Fruit fly (Drosophila melanogaster) whole organism, embryonic: Measurements from ENCODE around the gene tay.
A peak's percentile ranks its signal among the peaks of the same experiment; 100 is the strongest.

ENCODE experiments used
- Abd-B ChIP-seq: fragments of 200-800 bp; sonication (Bioruptor generic); optimal IDR thresholded peaks from 2 replicates; lab custom pipeline; 2018; ENCODE audit warnings: missing biosample characterization, mild to moderate bottlenecking, missing genetic modification characterization, moderate library complexity
- Ada2b ChIP-seq: fragments of 200-800 bp; sonication (Bioruptor generic); IDR thresholded peaks from 2 replicates; pipeline ENCODE4 v1.3.6; 2022; ENCODE audit warnings: missing biosample characterization, missing genetic modification characterization
- Antp ChIP-seq: fragments of 200-800 bp; sonication (Bioruptor generic); optimal IDR thresholded peaks from 3 replicates; lab custom pipeline; 2016; ENCODE audit warnings: missing biosample characterization, missing genetic modification characterization
- CG10267 ChIP-seq: fragments of 200-800 bp; sonication (Bioruptor generic); optimal IDR thresholded peaks from 2 replicates; lab custom pipeline; 2018; ENCODE audit warnings: missing biosample characterization, mild to moderate bottlenecking, missing genetic modification characterization, moderate library complexity
- CG10431 ChIP-seq: fragments of 200-800 bp; sonication (Bioruptor generic); optimal IDR thresholded peaks from 3 replicates; lab custom pipeline; 2018; ENCODE audit warnings: missing biosample characterization, mild to moderate bottlenecking, missing genetic modification characterization
- CG12391 ChIP-seq: fragments of 200-800 bp; sonication (Bioruptor generic); optimal IDR thresholded peaks from 3 replicates; lab custom pipeline; 2018; ENCODE audit warnings: missing biosample characterization, mild to moderate bottlenecking, missing genetic modification characterization, moderate library complexity
- CG12942 ChIP-seq: fragments of 200-800 bp; sonication (Bioruptor generic); optimal IDR thresholded peaks from 3 replicates; lab custom pipeline; 2016; ENCODE audit warnings: missing biosample characterization, missing genetic modification characterization
- CG15514 ChIP-seq: fragments of 200-800 bp; sonication (Bioruptor generic); optimal IDR thresholded peaks from 3 replicates; lab custom pipeline; 2017; ENCODE audit warnings: missing biosample characterization, missing genetic modification characterization, mild to moderate bottlenecking, moderate library complexity, missing genetic modification reagents
- CG1647 ChIP-seq: fragments of 200-800 bp; sonication (Bioruptor generic); optimal IDR thresholded peaks from 3 replicates; lab custom pipeline; 2016; ENCODE audit warnings: missing biosample characterization, missing genetic modification characterization
- CG17186 ChIP-seq: fragments of 200-800 bp; sonication (Bioruptor generic); optimal IDR thresholded peaks from 3 replicates; lab custom pipeline; 2017; ENCODE audit warnings: missing biosample characterization, missing genetic modification reagents, missing genetic modification characterization
- CG17612 ChIP-seq: fragments of 200-800 bp; sonication (Bioruptor generic); IDR thresholded peaks from 2 replicates; pipeline ENCODE4 v1.3.6; 2022; ENCODE audit warnings: missing biosample characterization, missing genetic modification characterization
- CG17802 ChIP-seq: fragments of 200-800 bp; sonication (Bioruptor generic); optimal IDR thresholded peaks from 2 replicates; lab custom pipeline; 2018; ENCODE audit warnings: missing biosample characterization, mild to moderate bottlenecking, missing genetic modification characterization, moderate library complexity
- CG3163 ChIP-seq: fragments of 200-800 bp; sonication (Bioruptor generic); optimal IDR thresholded peaks from 3 replicates; lab custom pipeline; 2016; ENCODE audit warnings: missing biosample characterization, missing genetic modification characterization
- CG32767 ChIP-seq: fragments of 200-800 bp; sonication (Bioruptor generic); IDR thresholded peaks from 2 replicates; pipeline ENCODE4 v1.3.6; 2022; ENCODE audit warnings: missing biosample characterization, missing genetic modification characterization
- CG32772 ChIP-seq: fragments of 200-800 bp; sonication (Bioruptor generic); IDR thresholded peaks from 2 replicates; pipeline ENCODE4 v1.3.6; 2022; ENCODE audit warnings: missing biosample characterization, missing genetic modification characterization
- CG34376 ChIP-seq: fragments of 200-800 bp; sonication (Bioruptor generic); optimal IDR thresholded peaks from 2 replicates; lab custom pipeline; 2018; ENCODE audit warnings: missing biosample characterization, mild to moderate bottlenecking, missing genetic modification characterization
- CG4282 ChIP-seq: fragments of 200-800 bp; sonication (Bioruptor generic); optimal IDR thresholded peaks from 2 replicates; lab custom pipeline; 2016; ENCODE audit warnings: missing biosample characterization, missing genetic modification characterization
- CG4854 ChIP-seq: fragments of 200-800 bp; sonication (Bioruptor generic); optimal IDR thresholded peaks from 2 replicates; lab custom pipeline; 2016; ENCODE audit warnings: missing biosample characterization, missing genetic modification characterization, inconsistent platforms
- CG6689 ChIP-seq: fragments of 200-800 bp; sonication (Bioruptor generic); IDR thresholded peaks from 2 replicates; pipeline ENCODE4 v1.3.6; 2022; ENCODE audit warnings: missing biosample characterization, missing genetic modification characterization
- CG9437 ChIP-seq: fragments of 200-800 bp; sonication (Bioruptor generic); optimal IDR thresholded peaks from 2 replicates; lab custom pipeline; 2018; ENCODE audit warnings: missing biosample characterization, mild to moderate bottlenecking, missing genetic modification characterization
- Doc3 ChIP-seq: fragments of 200-800 bp; sonication (Bioruptor generic); IDR thresholded peaks from 3 replicates; pipeline ENCODE4 v1.3.6; 2022; ENCODE audit warnings: missing biosample characterization, missing genetic modification characterization; ENCODE audit not compliant: partially characterized antibody
- Gsc ChIP-seq: fragments of 200-800 bp; sonication (Bioruptor generic); IDR thresholded peaks from 2 replicates; pipeline ENCODE4 v1.3.6; 2022; ENCODE audit warnings: missing biosample characterization, missing genetic modification characterization
- Hey ChIP-seq: fragments of 200-800 bp; sonication (Bioruptor generic); optimal IDR thresholded peaks from 3 replicates; lab custom pipeline; 2018; ENCODE audit warnings: missing biosample characterization, mild to moderate bottlenecking, missing genetic modification characterization
- HmgZ ChIP-seq: fragments of 200-800 bp; sonication (Bioruptor generic); optimal IDR thresholded peaks from 2 replicates; lab custom pipeline; 2018; ENCODE audit warnings: missing biosample characterization, mild to moderate bottlenecking, missing genetic modification characterization
- Lim3 ChIP-seq: fragments of 200-800 bp; sonication (Bioruptor generic); IDR thresholded peaks from 2 replicates; pipeline ENCODE4 v1.3.6; 2022; ENCODE audit warnings: missing biosample characterization, missing genetic modification characterization
- Oaz ChIP-seq: fragments of 200-800 bp; sonication (Bioruptor generic); IDR thresholded peaks from 2 replicates; pipeline ENCODE4 v1.3.6; 2022; ENCODE audit warnings: missing biosample characterization, missing genetic modification characterization
- Six4 ChIP-seq: fragments of 200-800 bp; sonication (Bioruptor generic); optimal IDR thresholded peaks from 2 replicates; lab custom pipeline; 2016; ENCODE audit warnings: missing biosample characterization, missing genetic modification characterization
- Usf ChIP-seq: fragments of 200-800 bp; sonication (Bioruptor generic); optimal IDR thresholded peaks from 2 replicates; lab custom pipeline; 2017; ENCODE audit warnings: missing genotype, missing biosample characterization, missing genetic modification characterization
- Vsx1 ChIP-seq: fragments of 200-800 bp; sonication (Bioruptor generic); optimal IDR thresholded peaks from 2 replicates; lab custom pipeline; 2017; ENCODE audit warnings: missing biosample characterization, mild to moderate bottlenecking, missing genetic modification characterization, missing genetic modification reagents
- aop ChIP-seq: fragments of 200-800 bp; sonication (Bioruptor generic); IDR thresholded peaks from 2 replicates; pipeline ENCODE4 v1.3.6; 2022; ENCODE audit warnings: missing biosample characterization, missing genetic modification characterization
- bcd ChIP-seq: fragments of 200-800 bp; sonication (Bioruptor generic); optimal IDR thresholded peaks from 2 replicates; lab custom pipeline; 2017; ENCODE audit warnings: missing biosample characterization, mild to moderate bottlenecking, missing genetic modification characterization
- bsh ChIP-seq, 2 experiments: fragments of 200-800 bp; sonication (Bioruptor generic); optimal IDR thresholded peaks; 2 replicates each; lab custom pipeline; 2017 to 2018; ENCODE audit warnings: mild to moderate bottlenecking in 2 of 2, missing biosample characterization in 2 of 2, missing genetic modification characterization in 2 of 2, moderate library complexity in 1 of 2
- da ChIP-seq: fragments of 200-800 bp; sonication (Bioruptor generic); optimal IDR thresholded peaks from 2 replicates; lab custom pipeline; 2016; ENCODE audit warnings: missing biosample characterization, missing genetic modification characterization
- dm ChIP-seq: fragments of 200-800 bp; sonication (Bioruptor generic); optimal IDR thresholded peaks from 3 replicates; lab custom pipeline; 2016; ENCODE audit warnings: missing biosample characterization, missing genetic modification characterization
- dpn ChIP-seq, 2 experiments: fragments of 200-800 bp; sonication (Bioruptor generic); optimal IDR thresholded peaks; 3 replicates each; lab custom pipeline; 2016; ENCODE audit warnings: missing biosample characterization in 2 of 2, missing genetic modification characterization in 2 of 2
- ewg ChIP-seq: fragments of 200-800 bp; sonication (Bioruptor generic); optimal IDR thresholded peaks from 3 replicates; lab custom pipeline; 2017; ENCODE audit warnings: mild to moderate bottlenecking, missing biosample characterization, missing genetic modification reagents, missing genetic modification characterization
- gcm2 ChIP-seq: fragments of 200-800 bp; sonication (Bioruptor generic); optimal IDR thresholded peaks from 2 replicates; lab custom pipeline; 2016; ENCODE audit warnings: missing biosample characterization, missing genetic modification characterization
- gem ChIP-seq: fragments of 200-800 bp; sonication (Bioruptor generic); optimal IDR thresholded peaks from 2 replicates; lab custom pipeline; 2019; ENCODE audit warnings: missing biosample characterization, mild to moderate bottlenecking, missing genetic modification characterization, moderate library complexity
- grau ChIP-seq: fragments of 200-800 bp; optimal IDR thresholded peaks from 3 replicates; lab custom pipeline; 2019; ENCODE audit warnings: missing biosample characterization, mild to moderate bottlenecking, missing genetic modification characterization, moderate library complexity
- insv ChIP-seq, 2 experiments: fragments of 200-800 bp; sonication (Bioruptor generic); optimal IDR thresholded peaks; 3 replicates each; lab custom pipeline; 2016 to 2018; ENCODE audit warnings: missing biosample characterization in 2 of 2, missing genetic modification characterization in 2 of 2
- nerfin-1 ChIP-seq: fragments of 200-800 bp; sonication (Bioruptor generic); optimal IDR thresholded peaks from 3 replicates; lab custom pipeline; 2019; ENCODE audit warnings: missing biosample characterization, mild to moderate bottlenecking, missing genetic modification characterization, moderate library complexity
- odd ChIP-seq: fragments of 200-800 bp; sonication (Bioruptor generic); optimal IDR thresholded peaks from 2 replicates; lab custom pipeline; 2017; ENCODE audit warnings: missing biosample characterization, mild to moderate bottlenecking, missing genetic modification characterization
- org-1 ChIP-seq: fragments of 200-800 bp; sonication (Bioruptor generic); optimal IDR thresholded peaks from 2 replicates; lab custom pipeline; 2017; ENCODE audit warnings: missing biosample characterization, missing genetic modification characterization
- p53 ChIP-seq: fragments of 200-800 bp; sonication (Bioruptor generic); optimal IDR thresholded peaks from 2 replicates; lab custom pipeline; 2016; ENCODE audit warnings: missing biosample characterization, missing genetic modification characterization
- repo ChIP-seq: fragments of 200-800 bp; sonication (Bioruptor generic); optimal IDR thresholded peaks from 2 replicates; lab custom pipeline; 2016; ENCODE audit warnings: missing biosample characterization, missing genetic modification characterization
- ro ChIP-seq: fragments of 200-800 bp; sonication (Bioruptor generic); IDR thresholded peaks from 2 replicates; pipeline ENCODE4 v1.3.6; 2022; ENCODE audit warnings: missing biosample characterization, missing genetic modification characterization
- run ChIP-seq: fragments of 200-800 bp; sonication (Bioruptor generic); optimal IDR thresholded peaks from 3 replicates; lab custom pipeline; 2018; ENCODE audit warnings: missing biosample characterization, mild to moderate bottlenecking, missing genetic modification characterization
- sens ChIP-seq: fragments of 200-800 bp; sonication (Bioruptor generic); peaks from one replicate; lab custom pipeline; 2016; ENCODE audit warnings: missing biosample characterization, missing genetic modification characterization
- sisA ChIP-seq: fragments of 200-800 bp; sonication (Bioruptor generic); IDR thresholded peaks from 2 replicates; pipeline ENCODE4 v1.3.6; 2022; ENCODE audit warnings: missing biosample characterization, missing genetic modification characterization
- slp2 ChIP-seq: fragments of 200-800 bp; sonication (Bioruptor generic); optimal IDR thresholded peaks from 2 replicates; lab custom pipeline; 2016; ENCODE audit warnings: missing biosample characterization, missing genetic modification characterization
- tgo ChIP-seq: fragments of 200-800 bp; sonication (Bioruptor generic); IDR thresholded peaks from 3 replicates; pipeline ENCODE4 v1.3.6; 2022; ENCODE audit warnings: missing biosample characterization, missing genetic modification characterization
- zen ChIP-seq: fragments of 200-800 bp; sonication (Bioruptor generic); optimal IDR thresholded peaks from 3 replicates; lab custom pipeline; 2018; ENCODE audit warnings: missing biosample characterization, mild to moderate bottlenecking, missing genetic modification characterization, moderate library complexity

The tay gene

dm6 chrX:15844139-15844538 is 43.0 kb downstream of the tay start, which contains the start of the genes ArgRS and CG8578 (continued):
- peak in 1 of 2 experiments; percentile 40 for TF ChIP-seq insv (GFP tag; optimal IDR thresholded peaks at IDR 0.05; lab: Kevin White, UChicago)
- no peak for TF ChIP-seq bcd (GFP tag; lab: Kevin White, UChicago)
- peak; percentile 93 for TF ChIP-seq Antp (GFP tag; lab: Kevin White, UChicago)
- TF ChIP-seq CG3163 (GFP tag; lab: Kevin White, UChicago) = peak; percentile 40
- TF ChIP-seq tgo (GFP tag; lab: Robert Waterston, UW) = peak; percentile 75; the same call in 2 of the 3 replicates
- peak; percentile 15; the same call in 1 of the 2 replicates for TF ChIP-seq Oaz
- no peak for TF ChIP-seq CG17612 (GFP tag; lab: Robert Waterston, UW)
- TF ChIP-seq zen (tag; lab: Kevin White, UChicago) = peak; percentile 34
- peak; percentile 53 for TF ChIP-seq grau (tag; lab: Kevin White, UChicago)
- peak; percentile 32 for TF ChIP-seq CG12391
- TF ChIP-seq sens (GFP tag; lab: Kevin White, UChicago) = peak; percentile 96
- TF ChIP-seq repo = no peak
- TF ChIP-seq Gsc = no peak
- peak; percentile 62 to 88 for TF ChIP-seq dpn (GFP tag; optimal IDR thresholded peaks at IDR 0.05; lab: Kevin White, UChicago)
- no peak for TF ChIP-seq org-1
- no peak for TF ChIP-seq CG4854 (GFP tag; lab: Kevin White, UChicago)
- no peak for TF ChIP-seq Six4 (GFP tag; lab: Kevin White, UChicago)
- peak; percentile 29 for TF ChIP-seq CG12942 (GFP tag; lab: Kevin White, UChicago)
- TF ChIP-seq CG1647 = no peak
- peak; percentile 53 for TF ChIP-seq gem (tag; lab: Kevin White, UChicago)
- no peak for TF ChIP-seq ro (GFP tag; lab: Robert Waterston, UW)
- peak; percentile 7 for TF ChIP-seq CG9437 (GFP tag; lab: Kevin White, UChicago)
- no peak for TF ChIP-seq CG32767 (GFP tag; lab: Robert Waterston, UW)
- TF ChIP-seq CG17186 (GFP tag; lab: Kevin White, UChicago) = peak; percentile 66
- no peak for TF ChIP-seq Lim3 (GFP tag; lab: Robert Waterston, UW)
- TF ChIP-seq CG10431 (GFP tag; lab: Kevin White, UChicago) = no peak
- TF ChIP-seq Usf = no peak
- peak; percentile 23 for TF ChIP-seq nerfin-1 (tag; lab: Kevin White, UChicago)
- no peak for TF ChIP-seq Hey
- no peak for TF ChIP-seq ewg
- TF ChIP-seq CG17802 (tag; lab: Kevin White, UChicago) = peak; percentile 78
- no peak for TF ChIP-seq CG4282 (GFP tag; lab: Kevin White, UChicago)
- TF ChIP-seq Abd-B (GFP tag; lab: Kevin White, UChicago) = no peak
- TF ChIP-seq HmgZ (tag; lab: Kevin White, UChicago) = no peak
- peak; percentile 88 for TF ChIP-seq slp2 (GFP tag; lab: Kevin White, UChicago)
- TF ChIP-seq CG6689 = peak; percentile 83; the same call in 1 of the 2 replicates
- no peak for TF ChIP-seq aop (GFP tag; lab: Robert Waterston, UW)
- no peak for TF ChIP-seq da
- TF ChIP-seq gcm2 = no peak
- TF ChIP-seq run (tag; lab: Kevin White, UChicago) = no peak
- peak; percentile 83 for TF ChIP-seq dm (GFP tag; lab: Kevin White, UChicago)
- TF ChIP-seq p53 (GFP tag; lab: Kevin White, UChicago) = peak; percentile 57
- no peak for TF ChIP-seq Vsx1
- TF ChIP-seq sisA (GFP tag; lab: Robert Waterston, UW) = no peak; the same call in 1 of the 2 replicates
- no peak for TF ChIP-seq CG15514 (GFP tag; lab: Kevin White, UChicago)
- TF ChIP-seq bsh (GFP tag; optimal IDR thresholded peaks at IDR 0.05; lab: Kevin White, UChicago) = peak in 1 of 2 experiments; percentile 6
- peak; percentile 28 for TF ChIP-seq CG34376
- no peak for TF ChIP-seq Ada2b (GFP tag; lab: Robert Waterston, UW)
- no peak for TF ChIP-seq odd (GFP tag; lab: Kevin White, UChicago)
- TF ChIP-seq Doc3 = peak; percentile 61
- TF ChIP-seq CG10267 (tag; lab: Kevin White, UChicago) = peak; percentile 23
- no peak; the same call in 1 of the 2 replicates for TF ChIP-seq CG32772 (GFP tag; lab: Robert Waterston, UW)
